Worm (Caenorhabditis elegans) whole organism, L1 larva: ENCODE measurements around the gene nhr-264.

ENCODE experiments used
- C16A3.4 ChIP-seq: fragments of 150-350 bp; optimal IDR thresholded peaks from 2 replicates; lab custom pipeline; 2014; ENCODE audit warnings: missing biosample characterization, missing genetic modification characterization
- C34B4.2 ChIP-seq: sonication (generic microtip); optimal IDR thresholded peaks from 2 replicates; lab custom pipeline; 2017; ENCODE audit warnings: mild to moderate bottlenecking, missing genetic modification characterization, missing compliant biosample characterization
- aha-1 ChIP-seq: fragments of 150-350 bp; optimal IDR thresholded peaks from 2 replicates; lab custom pipeline; 2014; ENCODE audit warnings: missing biosample characterization, missing genetic modification characterization
- aly-2 ChIP-seq: fragments of 150-350 bp; optimal IDR thresholded peaks from 2 replicates; lab custom pipeline; 2014; ENCODE audit warnings: missing biosample characterization, missing genetic modification characterization
- ama-1 ChIP-seq: fragments of 150-350 bp; optimal IDR thresholded peaks from 2 replicates; lab custom pipeline; 2014
- ceh-8 ChIP-seq: fragments of 200-800 bp; sonication (Bioruptor generic); optimal IDR thresholded peaks from 2 replicates; lab custom pipeline; 2018; ENCODE audit warnings: mild to moderate bottlenecking, missing genetic modification characterization, moderate library complexity, missing compliant biosample characterization
- ceh-82 ChIP-seq, 3 experiments: fragments of 150-350 bp in 1 of 3; sonication (generic microtip) in 2 of 3; optimal IDR thresholded peaks; 2 replicates each; lab custom pipeline; 2014 to 2017; ENCODE audit warnings: missing biosample characterization in 3 of 3, missing genetic modification characterization in 3 of 3
- ceh-88 ChIP-seq: fragments of 200-800 bp; sonication (Bioruptor generic); IDR thresholded peaks from 2 replicates; pipeline ENCODE4 v1.3.6; 2022; ENCODE audit warnings: missing genetic modification characterization, missing compliant biosample characterization
- ceh-90 ChIP-seq: sonication (generic microtip); optimal IDR thresholded peaks from 2 replicates; lab custom pipeline; 2016; ENCODE audit warnings: missing genetic modification characterization, missing compliant biosample characterization
- dpl-1 ChIP-seq, 3 experiments: fragments of 150-350 bp in 2 of 3; sonication (generic microtip) in 1 of 3; optimal IDR thresholded peaks; 2 replicates each; lab custom pipeline; 2014 to 2017; ENCODE audit warnings: missing biosample characterization in 3 of 3, missing genetic modification characterization in 3 of 3, missing genetic modification reagents in 3 of 3
- efl-1 ChIP-seq, 4 experiments: fragments of 150-350 bp; optimal IDR thresholded peaks in 3 of 4; peaks in 1 of 4; 1 replicate in 1 of 4; 2 replicates in 3 of 4; lab custom pipeline; 2014; ENCODE audit warnings: missing biosample characterization in 2 of 4, missing genetic modification characterization in 2 of 4, missing genetic modification reagents in 2 of 4
- efl-3 ChIP-seq: fragments of 200-800 bp; sonication (Bioruptor generic); optimal IDR thresholded peaks from 2 replicates; lab custom pipeline; 2018; ENCODE audit warnings: mild to moderate bottlenecking, missing genetic modification characterization, missing compliant biosample characterization
- elt-2 ChIP-seq: sonication (generic microtip); optimal IDR thresholded peaks from 2 replicates; lab custom pipeline; 2016; ENCODE audit warnings: missing genetic modification characterization, mild to moderate bottlenecking, inconsistent platforms, missing compliant biosample characterization, missing genetic modification reagents
- elt-3 ChIP-seq, 6 experiments: fragments of 150-350 bp in 1 of 6; sonication (generic microtip); optimal IDR thresholded peaks; 2 replicates each; lab custom pipeline; 2017 to 2018; ENCODE audit warnings: missing biosample characterization in 6 of 6, missing genetic modification characterization in 6 of 6, inconsistent platforms in 1 of 6
- fkh-4 ChIP-seq: sonication (generic microtip); optimal IDR thresholded peaks from 2 replicates; lab custom pipeline; 2016; ENCODE audit warnings: missing compliant biosample characterization, missing genetic modification characterization, borderline replicate concordance
- hpl-2 ChIP-seq: fragments of 150-350 bp; optimal IDR thresholded peaks from 2 replicates; lab custom pipeline; 2014; ENCODE audit warnings: missing biosample characterization, missing genetic modification reagents, missing genetic modification characterization
- jun-1 ChIP-seq: fragments of 150-350 bp; optimal IDR thresholded peaks from 2 replicates; lab custom pipeline; 2014; ENCODE audit warnings: missing biosample characterization, missing genetic modification reagents, missing genetic modification characterization
- lin-15B ChIP-seq: fragments of 150-350 bp; sonication (generic microtip); optimal IDR thresholded peaks from 3 replicates; lab custom pipeline; 2014; ENCODE audit warnings: missing biosample characterization, missing genetic modification characterization
- lir-3 ChIP-seq: sonication (generic microtip); optimal IDR thresholded peaks from 2 replicates; lab custom pipeline; 2016; ENCODE audit warnings: mild to moderate bottlenecking, missing genetic modification characterization, moderate library complexity, missing compliant biosample characterization; ENCODE audit not compliant: poor library complexity
- lsy-2 ChIP-seq, 2 experiments: fragments of 150-350 bp; optimal IDR thresholded peaks; 2 replicates each; lab custom pipeline; 2014; ENCODE audit warnings: missing biosample characterization in 2 of 2, missing genetic modification characterization in 2 of 2
- nhr-11 ChIP-seq: fragments of 150-350 bp; optimal IDR thresholded peaks from 2 replicates; lab custom pipeline; 2014; ENCODE audit warnings: missing biosample characterization, missing genetic modification characterization
- nhr-28 ChIP-seq: fragments of 150-350 bp; optimal IDR thresholded peaks from 2 replicates; lab custom pipeline; 2014; ENCODE audit warnings: missing biosample characterization, missing genetic modification characterization
- nhr-47 ChIP-seq: sonication (generic microtip); optimal IDR thresholded peaks from 2 replicates; lab custom pipeline; 2016; ENCODE audit warnings: mild to moderate bottlenecking, missing genetic modification characterization, moderate library complexity, missing compliant biosample characterization
- nhr-71 ChIP-seq: sonication (generic microtip); optimal IDR thresholded peaks from 2 replicates; lab custom pipeline; 2016; ENCODE audit warnings: mild to moderate bottlenecking, missing genetic modification characterization, moderate library complexity, missing compliant biosample characterization
- nhr-85 ChIP-seq: sonication (generic microtip); peaks from one replicate; lab custom pipeline; 2016; ENCODE audit warnings: missing genetic modification characterization, inconsistent platforms, missing compliant biosample characterization
- nhr-90 ChIP-seq: sonication (generic microtip); optimal IDR thresholded peaks from 2 replicates; lab custom pipeline; 2016; ENCODE audit warnings: mild to moderate bottlenecking, missing genetic modification characterization, missing compliant biosample characterization; ENCODE audit not compliant: poor library complexity
- rnt-1 ChIP-seq: sonication (generic microtip); optimal IDR thresholded peaks from 2 replicates; lab custom pipeline; 2016; ENCODE audit warnings: mild to moderate bottlenecking, missing genetic modification characterization, moderate library complexity, missing compliant biosample characterization
- sox-4 ChIP-seq: sonication (generic microtip); optimal IDR thresholded peaks from 2 replicates; lab custom pipeline; 2016; ENCODE audit warnings: missing genetic modification characterization, missing compliant biosample characterization
- swsn-7 ChIP-seq: sonication (generic microtip); optimal IDR thresholded peaks from 2 replicates; lab custom pipeline; 2016; ENCODE audit warnings: missing genetic modification characterization, missing compliant biosample characterization
- unc-130 ChIP-seq: fragments of 150-350 bp; optimal IDR thresholded peaks from 2 replicates; lab custom pipeline; 2017; ENCODE audit warnings: missing biosample characterization, missing genetic modification characterization, inconsistent platforms
- vab-15 ChIP-seq: sonication (generic microtip); optimal IDR thresholded peaks from 2 replicates; lab custom pipeline; 2017; ENCODE audit warnings: missing genotype, mild to moderate bottlenecking, missing genetic modification characterization, missing compliant biosample characterization
- zag-1 ChIP-seq: fragments of 150-350 bp; optimal IDR thresholded peaks from 2 replicates; lab custom pipeline; 2014; ENCODE audit warnings: missing biosample characterization, missing genetic modification characterization

The nhr-264 gene

DNA sequence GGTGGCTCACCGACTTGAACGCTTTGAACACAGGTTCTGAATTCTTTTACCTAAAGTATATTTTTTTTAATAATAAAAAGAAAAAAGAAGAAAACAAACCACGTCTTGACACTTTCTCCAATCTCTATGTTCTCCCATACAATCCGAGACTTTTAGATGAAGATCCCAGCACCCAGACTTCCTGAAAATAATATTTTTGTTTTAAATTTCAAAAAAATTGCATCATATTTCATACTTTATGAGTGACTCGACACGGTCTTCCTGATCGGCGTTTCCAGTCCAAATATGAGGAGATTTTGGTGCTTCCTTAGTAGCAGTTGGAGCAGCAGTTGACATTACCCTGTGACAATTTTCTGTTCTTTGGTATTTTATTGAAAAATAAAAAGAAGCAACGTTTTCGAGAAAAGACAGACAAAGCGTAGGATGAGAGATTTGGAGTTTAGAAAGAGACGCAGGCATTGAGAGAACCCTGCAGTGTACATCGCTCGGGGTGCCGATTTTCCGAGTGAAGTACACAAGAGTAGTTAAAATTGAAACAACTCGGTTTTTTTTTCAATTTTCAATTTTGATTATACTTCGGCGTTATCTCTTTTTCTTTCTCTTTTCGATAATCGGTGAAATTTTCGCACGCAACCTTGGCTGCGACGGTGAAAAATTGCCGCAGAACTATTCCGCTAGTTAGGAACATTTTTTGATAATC lies 42.0 kb upstream of the nhr-264 start, which contains the start of the genes coa-4 and T20D3.14 (continued):
- TF ChIP-seq nhr-11 (tag; lab: Kevin White, UChicago) (no peak), elt-3 (tag; optimal IDR thresholded peaks at IDR 0.05; lab: Kevin White, UChicago) (peak in 1 of 6 experiments; percentile 43), nhr-71 (tag; lab: Kevin White, UChicago) (peak; percentile 71), jun-1 (tag; lab: Kevin White, UChicago) (no peak), nhr-47 (tag; lab: Kevin White, UChicago) (peak; percentile 43), ceh-82 (tag; optimal IDR thresholded peaks at IDR 0.05; lab: Kevin White, UChicago) (peak in 2 of 3 experiments; percentile 6 to 26), efl-3 (GFP tag; lab: Kevin White, UChicago) (no peak), dpl-1 (GFP tag; optimal IDR thresholded peaks at IDR 0.05; lab: Kevin White, UChicago) (peak in 2 of 3 experiments; percentile 17 to 48), ceh-90 (tag; lab: Kevin White, UChicago) (no peak), lsy-2 (tag; optimal IDR thresholded peaks at IDR 0.05; lab: Kevin White, UChicago) (peak; percentile 53 to 58), nhr-28 (tag; lab: Kevin White, UChicago) (no peak), rnt-1 (tag; lab: Kevin White, UChicago) (peak; percentile 33), ceh-8 (GFP tag; lab: Kevin White, UChicago) (no peak)

ce11 chrIV:9333007-9333406 lies 39.3 kb upstream of the nhr-264 start:
- TF ChIP-seq ama-1 (peak; percentile 45), efl-1 (optimal IDR thresholded peaks at IDR 0.05; lab: Kevin White, UChicago) (no peak), efl-1 (GFP tag; optimal IDR thresholded peaks at IDR 0.05 in 1 of 2; lab: Kevin White, UChicago) (peak in 1 of 2 experiments; percentile 41), C34B4.2 (tag; lab: Kevin White, UChicago) (no peak), nhr-90 (peak; percentile 5), elt-2 (peak; percentile 47)
- TF ChIP-seq, all 84 proteins: peak for 4

ce11 chrIV:9330755-9331154 lies 37.0 kb upstream of the nhr-264 start, which contains the start of gene nspg-7.1:
nspg-7.1 (minus strand) TSS chrIV:9330855.
- TF ChIP-seq nhr-90 (no peak), unc-130 (tag; lab: Kevin White, UChicago) (no peak), vab-15 (tag; lab: Kevin White, UChicago) (no peak), ceh-88 (GFP tag; lab: Robert Waterston, UW) (no peak), ama-1 (no peak), aly-2 (tag; lab: Kevin White, UChicago) (no peak), ceh-82 (tag; optimal IDR thresholded peaks at IDR 0.05; lab: Kevin White, UChicago) (no peak), sox-4 (tag; lab: Kevin White, UChicago) (no peak), nhr-85 (tag; lab: Kevin White, UChicago) (no peak), lin-15B (tag; lab: Kevin White, UChicago) (no peak), ceh-90 (tag; lab: Kevin White, UChicago) (no peak), hpl-2 (GFP tag; lab: Kevin White, UChicago) (no peak), nhr-28 (tag; lab: Kevin White, UChicago) (no peak), C16A3.4 (tag; lab: Kevin White, UChicago) (no peak), swsn-7 (no peak), nhr-47 (tag; lab: Kevin White, UChicago) (no peak), aha-1 (tag; lab: Kevin White, UChicago) (no peak), fkh-4 (tag; lab: Kevin White, UChicago) (no peak)

- TF ChIP-seq lir-3 (tag; lab: Kevin White, UChicago) (no peak), zag-1 (no peak)
- TF ChIP-seq, all 84 proteins: peak for 0
Measured at ce11 chrIV:9327706-9328105, 34.0 kb upstream of the nhr-264 start, which contains the start of gene clec-183. clec-183 (plus strand) TSS chrIV:9328006.
